Fruit fly (Drosophila melanogaster) whole organism, prepupa: Measurements from ENCODE around the gene Hmbs.

Experiments
- CG10631 ChIP-seq: fragments of 200-800 bp; sonication (Bioruptor generic); optimal IDR thresholded peaks from 2 replicates; lab custom pipeline; 2016; ENCODE audit warnings: missing biosample characterization, missing genetic modification characterization
- CG10669 ChIP-seq: fragments of 200-800 bp; sonication (Bioruptor generic); optimal IDR thresholded peaks from 3 replicates; lab custom pipeline; 2018; ENCODE audit warnings: missing biosample characterization, mild to moderate bottlenecking, missing genetic modification characterization, moderate library complexity
- CG11294 ChIP-seq: fragments of 200-800 bp; sonication (Bioruptor generic); IDR thresholded peaks from 2 replicates; pipeline ENCODE4 v1.3.6; 2022; ENCODE audit warnings: missing biosample characterization, missing genetic modification characterization
- CG11762 ChIP-seq: fragments of 200-800 bp; sonication (Bioruptor generic); optimal IDR thresholded peaks from 3 replicates; lab custom pipeline; 2016; ENCODE audit warnings: missing biosample characterization, missing genetic modification characterization; ENCODE audit not compliant: insufficient read depth
- CG3032 ChIP-seq: fragments of 200-800 bp; optimal IDR thresholded peaks from 2 replicates; lab custom pipeline; 2019; ENCODE audit warnings: missing biosample characterization, mild to moderate bottlenecking, missing genetic modification characterization, moderate library complexity
- CG34406 ChIP-seq: fragments of 200-800 bp; sonication (Bioruptor generic); optimal IDR thresholded peaks from 3 replicates; lab custom pipeline; 2016; ENCODE audit warnings: missing biosample characterization, missing genetic modification characterization
- CG3919 ChIP-seq: fragments of 200-800 bp; sonication (Bioruptor generic); optimal IDR thresholded peaks from 3 replicates; lab custom pipeline; 2016; ENCODE audit warnings: missing biosample characterization, missing genetic modification characterization
- CG6792 ChIP-seq: fragments of 200-800 bp; sonication (Bioruptor generic); optimal IDR thresholded peaks from 3 replicates; lab custom pipeline; 2016; ENCODE audit warnings: missing biosample characterization, missing genetic modification characterization
- CG7368 ChIP-seq: fragments of 200-800 bp; sonication (Bioruptor generic); optimal IDR thresholded peaks from 3 replicates; lab custom pipeline; 2016; ENCODE audit warnings: missing biosample characterization, missing genetic modification characterization
- CG8119 ChIP-seq: fragments of 200-800 bp; sonication (Bioruptor generic); IDR thresholded peaks from 3 replicates; pipeline ENCODE4 v1.3.6; 2022; ENCODE audit warnings: missing biosample characterization, missing genetic modification characterization
- CG9139 ChIP-seq: fragments of 200-800 bp; sonication (Bioruptor generic); optimal IDR thresholded peaks from 3 replicates; lab custom pipeline; 2017; ENCODE audit warnings: missing biosample characterization, mild to moderate bottlenecking, missing genetic modification characterization
- Hr38 ChIP-seq: sonication (Bioruptor generic); optimal IDR thresholded peaks from 2 replicates; lab custom pipeline; 2016; ENCODE audit warnings: missing biosample characterization, missing genetic modification characterization
- acj6 ChIP-seq: fragments of 200-800 bp; sonication (Bioruptor generic); optimal IDR thresholded peaks from 3 replicates; lab custom pipeline; 2016; ENCODE audit warnings: missing biosample characterization, missing genetic modification characterization
- esn ChIP-seq: fragments of 200-800 bp; sonication (Bioruptor generic); optimal IDR thresholded peaks from 2 replicates; lab custom pipeline; 2016; ENCODE audit warnings: missing biosample characterization, mild to moderate bottlenecking, missing genetic modification characterization, moderate library complexity
- fd85E ChIP-seq: fragments of 200-800 bp; sonication (Bioruptor generic); optimal IDR thresholded peaks from 3 replicates; lab custom pipeline; 2016; ENCODE audit warnings: missing biosample characterization, missing genetic modification characterization
- pdm3 ChIP-seq: fragments of 200-800 bp; sonication (Bioruptor generic); optimal IDR thresholded peaks from 3 replicates; lab custom pipeline; 2016; ENCODE audit warnings: missing biosample characterization, missing genetic modification characterization
- salr ChIP-seq, 2 experiments: fragments of 200-800 bp; sonication (Bioruptor generic); optimal IDR thresholded peaks; 3 replicates each; lab custom pipeline; 2016 to 2018; ENCODE audit warnings: missing biosample characterization in 2 of 2, missing genetic modification characterization in 2 of 2, mild to moderate bottlenecking in 1 of 2

Hmbs gene

dm6 chr3L:1388862-1389261, 54.2 kb downstream of the Hmbs start (continued):
- peak; percentile 18 for TF ChIP-seq pdm3
- TF ChIP-seq CG7368 (GFP tag; lab: Kevin White, UChicago), result no peak
- peak; percentile 45 for TF ChIP-seq esn (GFP tag; lab: Kevin White, UChicago)
- no peak for TF ChIP-seq CG3919 (GFP tag; lab: Kevin White, UChicago)
- no peak for TF ChIP-seq CG11762 (GFP tag; lab: Kevin White, UChicago)
- TF ChIP-seq fd85E (GFP tag; lab: Kevin White, UChicago), result no peak
- no peak for TF ChIP-seq CG3032 (tag; lab: Kevin White, UChicago)
- TF ChIP-seq acj6 (GFP tag; lab: Kevin White, UChicago), result peak; percentile 13
- TF ChIP-seq CG11294 (GFP tag; lab: Robert Waterston, UW), result no peak
- TF ChIP-seq CG34406 (GFP tag; lab: Kevin White, UChicago), result no peak
- peak; percentile 11 for TF ChIP-seq CG10631 (GFP tag; lab: Kevin White, UChicago)
- no peak for TF ChIP-seq CG10669 (GFP tag; lab: Kevin White, UChicago)
- no peak for TF ChIP-seq CG8119 (GFP tag; lab: Robert Waterston, UW)
- TF ChIP-seq CG9139 (GFP tag; lab: Kevin White, UChicago), result no peak
- TF ChIP-seq CG6792, result no peak
- no peak for TF ChIP-seq Hr38 (GFP tag; lab: Kevin White, UChicago)
- TF ChIP-seq salr (GFP tag; optimal IDR thresholded peaks at IDR 0.05; lab: Kevin White, UChicago), result no peak
- TF ChIP-seq, all 60 proteins: peak for 15
